Worm (Caenorhabditis elegans): ENCODE results near the gene F17H10.2.
A peak's percentile ranks its signal among the peaks of the same experiment; 100 is the strongest.

F17H10.2 gene

DNA sequence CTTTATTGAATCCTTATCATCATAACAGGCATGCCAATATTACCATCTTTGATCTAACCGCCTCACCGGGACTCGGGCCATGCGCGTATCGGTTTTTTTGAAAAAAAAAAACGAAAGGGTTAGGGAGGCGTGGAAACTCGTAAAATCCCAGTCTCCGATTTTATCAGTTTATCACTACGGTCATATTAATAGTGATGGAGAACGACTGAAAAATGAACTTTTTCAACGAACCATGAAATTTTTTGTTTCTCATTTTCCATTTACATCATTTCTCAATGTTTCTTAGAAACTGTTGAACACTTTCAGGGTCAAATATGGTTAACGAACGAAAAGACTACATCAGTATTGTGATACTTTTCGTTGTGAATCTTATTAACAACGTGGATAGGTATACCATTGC is 16.4 kb downstream of the F17H10.2 start, which contains the start of gene spin-3:
Gene spin-3 (plus strand): TSS at position 301 of the 400 bp plus-strand sequence.
- TF ChIP-seq lim-7 (GFP tag; IDR thresholded peaks at IDR 0.05), result no peak
- TF ChIP-seq php-3 (GFP tag; IDR thresholded peaks at IDR 0.05), result 0 out of 2 replicates have a peak, but pooled peaks have one; percentile 24
- no peak for TF ChIP-seq daf-16 (GFP tag; optimal IDR thresholded peaks at IDR 0.05)
- peak; percentile 20 for TF ChIP-seq daf-16 (tag; optimal IDR thresholded peaks at IDR 0.05)
- TF ChIP-seq dve-1 (tag; optimal IDR thresholded peaks at IDR 0.05; ENCODE audit: insufficient read depth), result peak; percentile 33

DNA sequence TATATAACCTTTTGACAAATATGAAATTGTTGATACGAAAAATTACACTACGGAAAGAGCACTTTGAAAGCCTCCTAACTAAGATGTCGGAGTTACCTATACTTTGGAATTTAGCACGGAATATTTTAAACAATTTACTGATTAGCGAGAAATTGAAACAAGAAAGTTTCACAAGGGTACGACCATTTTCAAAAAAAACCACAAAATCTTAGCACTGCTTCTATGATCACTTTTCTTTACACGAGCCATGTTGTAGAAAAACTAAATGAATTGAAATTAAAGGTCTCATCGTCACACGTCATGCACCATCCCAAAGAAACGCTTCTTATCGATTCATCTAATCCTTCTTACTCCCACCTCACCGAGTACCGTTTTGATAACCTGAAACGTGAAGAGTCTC is 21.2 kb downstream of the F17H10.2 start, which contains the start of gene F09A5.2:
Gene F09A5.2 (plus strand): TSS at position 301 of the 400 bp plus-strand sequence.
- no peak for TF ChIP-seq skn-1 (tag; optimal IDR thresholded peaks at IDR 0.05)
- TF ChIP-seq mep-1 (tag; optimal IDR thresholded peaks at IDR 0.05), result no peak
- TF ChIP-seq dve-1 (tag; optimal IDR thresholded peaks at IDR 0.05; ENCODE audit: insufficient read depth), result no peak
- no peak for TF ChIP-seq madf-5 (GFP tag; IDR thresholded peaks at IDR 0.05)
- no peak for TF ChIP-seq unc-62 (GFP tag; optimal IDR thresholded peaks at IDR 0.05 in 1 of 2)
- no peak for TF ChIP-seq unc-62 (tag; optimal IDR thresholded peaks at IDR 0.05)
- TF ChIP-seq lin-38 (GFP tag; IDR thresholded peaks at IDR 0.05), result no peak
- no peak for TF ChIP-seq Y105C5A.15 (GFP tag; IDR thresholded peaks at IDR 0.05)
- no peak for TF ChIP-seq mdl-1 (tag; optimal IDR thresholded peaks at IDR 0.05)
- TF ChIP-seq ceh-44 (GFP tag; IDR thresholded peaks at IDR 0.05), result no peak
- TF ChIP-seq Y48G9A.11 (GFP tag; IDR thresholded peaks at IDR 0.05), result no peak
- no peak for TF ChIP-seq ama-1 (optimal IDR thresholded peaks at IDR 0.05)
- no peak for TF ChIP-seq madf-9 (GFP tag; conservative IDR thresholded peaks at IDR 0.05)
- TF ChIP-seq hlh-30 (tag; optimal IDR thresholded peaks at IDR 0.05; ENCODE audit: insufficient read depth), result no peak
- TF ChIP-seq dmd-6 (GFP tag; IDR thresholded peaks at IDR 0.05), result no peak
- no peak for TF ChIP-seq lim-7 (GFP tag; IDR thresholded peaks at IDR 0.05)
- TF ChIP-seq lin-15B (tag; optimal IDR thresholded peaks at IDR 0.05), result no peak
- no peak for TF ChIP-seq nhr-42 (GFP tag; IDR thresholded peaks at IDR 0.05)
- no peak for TF ChIP-seq ctbp-1 (GFP tag; IDR thresholded peaks at IDR 0.05)
- TF ChIP-seq F10B5.3 (tag; optimal IDR thresholded peaks at IDR 0.05), result no peak

DNA sequence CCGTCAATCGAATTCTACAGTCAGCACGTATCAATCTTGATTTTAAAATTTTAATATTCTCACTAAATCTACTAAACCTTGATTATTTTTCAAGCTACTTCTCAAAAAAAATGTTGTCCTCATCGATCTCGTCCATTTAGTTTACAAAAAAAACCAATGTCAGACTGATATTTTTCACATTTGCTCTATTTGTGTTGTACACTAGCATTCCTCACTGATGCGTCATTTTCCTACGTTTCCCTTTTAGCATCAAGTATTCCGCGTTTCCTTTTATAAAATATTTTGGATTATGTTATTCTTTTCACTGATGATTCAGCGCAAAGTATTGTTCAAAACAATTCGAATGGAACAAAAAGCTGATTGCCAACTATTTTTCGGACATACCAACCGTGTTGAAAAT is 25.9 kb downstream of the F17H10.2 start, which contains the start of gene ttr-34:
Gene ttr-34 (plus strand): TSS at position 301 of the 400 bp plus-strand sequence.
- TF ChIP-seq dve-1 (tag; optimal IDR thresholded peaks at IDR 0.05; ENCODE audit: insufficient read depth), result peak; percentile 32
- TF ChIP-seq spr-1 (tag; optimal IDR thresholded peaks at IDR 0.05), result no peak
- TF ChIP-seq aha-1 (tag), result no peak
- no peak for TF ChIP-seq mxl-3 (GFP tag; optimal IDR thresholded peaks at IDR 0.05)
- no peak for TF ChIP-seq ZK546.5 (tag; optimal IDR thresholded peaks at IDR 0.05)
- TF ChIP-seq nhr-102 (tag; optimal IDR thresholded peaks at IDR 0.05), result no peak
- no peak for TF ChIP-seq lin-38 (GFP tag; IDR thresholded peaks at IDR 0.05)
- TF ChIP-seq unc-62 (GFP tag; optimal IDR thresholded peaks at IDR 0.05 in 1 of 2), result peak in 1 of 2 experiments; percentile 14
- no peak for TF ChIP-seq unc-62 (tag; optimal IDR thresholded peaks at IDR 0.05)

DNA sequence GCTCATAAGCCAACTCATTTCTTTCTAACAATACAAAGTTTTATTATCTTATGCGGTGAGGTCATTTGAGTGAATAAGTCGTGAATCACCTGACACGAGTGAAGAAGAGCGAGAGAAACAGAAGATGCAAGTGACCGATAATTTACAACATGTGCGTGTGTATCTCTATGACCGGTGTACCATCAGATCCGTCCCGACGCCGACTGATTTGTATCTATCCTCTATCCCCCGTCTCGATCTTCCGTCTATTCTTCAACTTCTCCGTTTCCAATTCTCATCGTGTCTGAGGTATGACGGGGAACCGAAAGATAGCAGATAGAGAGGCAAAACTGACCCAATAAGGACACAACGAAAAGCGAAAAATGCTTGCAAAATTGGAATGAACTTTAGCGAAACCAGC is 27.9 kb downstream of the F17H10.2 start, which contains the start of gene F09A5.3:
Gene F09A5.3 (plus strand): TSS at position 162 of the 400 bp plus-strand sequence.
- no peak for TF ChIP-seq ces-1 (GFP tag; optimal IDR thresholded peaks at IDR 0.05)
- peak; percentile 91 for TF ChIP-seq hlh-30 (tag; optimal IDR thresholded peaks at IDR 0.05; ENCODE audit: insufficient read depth)
- TF ChIP-seq daf-19 (GFP tag; conservative IDR thresholded peaks at IDR 0.05), result no peak
- no peak for TF ChIP-seq nhr-10 (tag; optimal IDR thresholded peaks at IDR 0.05)
- no peak for TF ChIP-seq ZK546.5 (tag; optimal IDR thresholded peaks at IDR 0.05)
- no peak for TF ChIP-seq aly-2 (tag; optimal IDR thresholded peaks at IDR 0.05)
- TF ChIP-seq nhr-42 (GFP tag; IDR thresholded peaks at IDR 0.05), result no peak
- TF ChIP-seq rbr-2 (tag; optimal IDR thresholded peaks at IDR 0.05), result no peak
- TF ChIP-seq nhr-111 (GFP tag; optimal IDR thresholded peaks at IDR 0.05), result no peak
- TF ChIP-seq T20F7.1 (GFP tag; optimal IDR thresholded peaks at IDR 0.05), result no peak
- TF ChIP-seq lsy-2 (tag; optimal IDR thresholded peaks at IDR 0.05), result no peak
- no peak for TF ChIP-seq set-16 (GFP tag; IDR thresholded peaks at IDR 0.05)
- no peak for TF ChIP-seq Y75B8A.6 (GFP tag; IDR thresholded peaks at IDR 0.05)
- TF ChIP-seq zip-2 (tag; optimal IDR thresholded peaks at IDR 0.05), result no peak
- no peak for TF ChIP-seq lin-39 (tag; optimal IDR thresholded peaks at IDR 0.05)
- TF ChIP-seq ama-1 (optimal IDR thresholded peaks at IDR 0.05), result no peak
- no peak for TF ChIP-seq attf-4 (tag; optimal IDR thresholded peaks at IDR 0.05)
- no peak for TF ChIP-seq nhr-6 (tag; optimal IDR thresholded peaks at IDR 0.05)
- no peak for TF ChIP-seq vab-7 (GFP tag; IDR thresholded peaks at IDR 0.05)
- no peak for TF ChIP-seq F26F4.8 (GFP tag; conservative IDR thresholded peaks at IDR 0.05)
- TF ChIP-seq hif-1 (tag; optimal IDR thresholded peaks at IDR 0.05), result no peak
- TF ChIP-seq fkh-10 (GFP tag; optimal IDR thresholded peaks at IDR 0.05), result no peak
- TF ChIP-seq nhr-77 (tag; optimal IDR thresholded peaks at IDR 0.05), result no peak
- TF ChIP-seq mxl-3 (GFP tag; optimal IDR thresholded peaks at IDR 0.05), result peak; percentile 79
- TF ChIP-seq nhr-102 (tag; optimal IDR thresholded peaks at IDR 0.05), result no peak
